Fruit fly (Drosophila melanogaster): ENCODE measurements around the gene CG6276.

CG6276 gene

DNA sequence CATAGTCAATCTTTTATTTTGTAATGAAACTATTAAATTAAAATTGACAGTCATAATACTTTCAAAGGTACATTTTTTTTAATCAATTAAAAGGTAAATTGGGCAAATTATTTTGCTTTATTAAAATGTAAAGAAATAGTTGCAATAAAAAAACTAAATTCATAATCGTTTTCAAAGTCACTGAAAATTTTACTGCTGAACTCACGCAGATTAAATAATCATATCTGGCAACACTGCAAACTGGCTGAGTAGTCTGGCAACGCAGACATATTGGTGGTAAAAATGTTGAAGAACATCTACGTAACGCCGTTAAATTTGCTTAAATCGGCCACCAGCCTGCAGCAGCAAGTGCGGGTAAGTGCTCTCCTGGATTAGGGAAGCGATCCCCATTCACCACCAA lies 10.6 kb upstream of the CG6276 start, which contains the start of gene mRpL9 (continued):
- TF ChIP-seq cad (GFP tag; optimal IDR thresholded peaks at IDR 0.05), result no peak
- TF ChIP-seq CG9437 (GFP tag; optimal IDR thresholded peaks at IDR 0.05), result peak; percentile 90
- TF ChIP-seq luna (GFP tag; optimal IDR thresholded peaks at IDR 0.05), result no peak
- peak; percentile 20 for TF ChIP-seq nerfin-1 (tag; optimal IDR thresholded peaks at IDR 0.05)
- TF ChIP-seq CG14050 (GFP tag; IDR thresholded peaks at IDR 0.05), result no peak
- no peak for TF ChIP-seq sima (GFP tag; optimal IDR thresholded peaks at IDR 0.05)
- TF ChIP-seq grn (GFP tag; optimal IDR thresholded peaks at IDR 0.05), result no peak
- no peak for TF ChIP-seq jing (GFP tag; optimal IDR thresholded peaks at IDR 0.05)
- no peak for TF ChIP-seq ERR (GFP tag; optimal IDR thresholded peaks at IDR 0.05)
- TF ChIP-seq CG1233 (GFP tag; optimal IDR thresholded peaks at IDR 0.05), result no peak
- peak; percentile 24; the same call in 1 of the 2 replicates for TF ChIP-seq lmd (GFP tag; IDR thresholded peaks at IDR 0.05)
- TF ChIP-seq B-H2 (GFP tag; optimal IDR thresholded peaks at IDR 0.05), result no peak
- peak; percentile 61 for TF ChIP-seq CG1603 (tag; optimal IDR thresholded peaks at IDR 0.05)
- TF ChIP-seq bsh (GFP tag; optimal IDR thresholded peaks at IDR 0.05), result peak in 1 of 2 experiments; percentile 7

DNA sequence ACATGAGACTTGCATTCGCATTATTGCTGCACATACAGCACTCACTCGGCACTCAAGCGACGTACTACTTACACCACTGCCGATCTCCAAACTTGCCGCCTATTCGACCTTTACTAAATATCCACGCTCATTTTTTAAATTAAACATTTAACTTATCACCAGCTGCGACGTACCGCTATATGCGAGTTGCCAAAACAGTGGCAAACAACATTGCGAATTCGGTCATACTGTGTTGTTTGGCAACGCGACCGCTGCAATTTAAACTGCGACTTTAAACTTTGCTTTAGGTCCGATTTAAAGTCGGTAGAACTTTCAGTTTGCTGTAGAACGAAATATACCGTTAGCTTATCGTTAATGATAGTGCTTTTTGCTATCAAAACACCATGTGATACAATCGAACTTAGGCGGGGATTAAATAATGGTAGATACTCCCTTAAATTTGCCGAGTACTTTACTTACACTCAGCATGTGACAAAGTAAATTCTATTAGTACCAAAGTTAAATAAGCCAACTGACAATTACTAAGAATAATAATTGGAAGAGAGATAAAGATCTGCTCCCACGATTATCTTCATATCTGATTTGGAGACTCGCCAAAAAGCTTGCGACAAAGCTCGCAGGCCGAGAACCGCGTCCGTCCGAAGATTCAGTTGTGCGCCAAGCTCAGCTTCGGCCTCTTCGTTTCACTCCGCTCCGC lies 8.4 kb upstream of the CG6276 start, which contains the start of the genes CG6236 and ea:
Gene CG6236 (minus strand): TSS at position 187 of the 697 bp plus-strand sequence.
Gene ea (plus strand): TSS at position 647 of the 697 bp plus-strand sequence.
- TF ChIP-seq CG9797 (GFP tag; optimal IDR thresholded peaks at IDR 0.05) (peak; percentile 65), Ssrp (tag; optimal IDR thresholded peaks at IDR 0.05) (no peak), CG17186 (GFP tag; optimal IDR thresholded peaks at IDR 0.05) (peak; percentile 36), Dp (GFP tag; optimal IDR thresholded peaks at IDR 0.05) (peak; percentile 30), Med (GFP tag) (peak; percentile 43), grn (GFP tag; optimal IDR thresholded peaks at IDR 0.05) (peak; percentile 78), CG1603 (tag; optimal IDR thresholded peaks at IDR 0.05) (peak; percentile 4), gt (GFP tag; IDR thresholded peaks at IDR 0.05) (no peak), CG13624 (GFP tag; optimal IDR thresholded peaks at IDR 0.05) (peak; percentile 61), Sry-δ (GFP tag; optimal IDR thresholded peaks at IDR 0.05) (peak; percentile 30), CG6272 (GFP tag; IDR thresholded peaks at IDR 0.05) (no peak), Sin3A (optimal IDR thresholded peaks at IDR 0.05) (peak; percentile 30), CG15514 (GFP tag; optimal IDR thresholded peaks at IDR 0.05) (peak; percentile 62), CG6854 (GFP tag; optimal IDR thresholded peaks at IDR 0.05) (peak; percentile 9), gfzf (GFP tag; optimal IDR thresholded peaks at IDR 0.05) (peak; percentile 78), CG4854 (GFP tag; optimal IDR thresholded peaks at IDR 0.05) (peak; percentile 99), E2f2 (GFP tag; IDR thresholded peaks at IDR 0.05) (peak; percentile 40), Deaf1 (tag; optimal IDR thresholded peaks at IDR 0.05) (peak; percentile 77), Rfx (GFP tag; IDR thresholded peaks at IDR 0.05) (no peak), Myb (GFP tag; optimal IDR thresholded peaks at IDR 0.05) (peak; percentile 61), CG3995 (GFP tag; optimal IDR thresholded peaks at IDR 0.05) (peak; percentile 61), MBD-R2 (GFP tag; IDR thresholded peaks at IDR 0.05) (0 out of 2 replicates have a peak, but pooled peaks have one; percentile 59), Taf1 (GFP tag; IDR thresholded peaks at IDR 0.05) (no peak), pzg (GFP tag; optimal IDR thresholded peaks at IDR 0.05) (peak; percentile 79), CG13296 (GFP tag; optimal IDR thresholded peaks at IDR 0.05) (peak; percentile 1), CG14860 (GFP tag; IDR thresholded peaks at IDR 0.05; ENCODE audit: partially characterized antibody) (no peak), ewg (GFP tag; optimal IDR thresholded peaks at IDR 0.05) (no peak)

All from whole organism, embryonic.